Worm (Caenorhabditis elegans) whole organism, midembryonic: ENCODE measurements around the gene mod-1.

Source experiments
- T22C8.4 ChIP-seq: fragments of 200-800 bp; sonication (Bioruptor generic); IDR thresholded peaks from 2 replicates; pipeline ENCODE4 v1.3.6; 2022; ENCODE audit warnings: missing genetic modification characterization, missing compliant biosample characterization
- med-1 ChIP-seq: sonication (generic microtip); optimal IDR thresholded peaks from 2 replicates; lab custom pipeline; 2017; ENCODE audit warnings: missing genetic modification characterization, mild to moderate bottlenecking, missing compliant biosample characterization, antibody characterized with exemption, missing genetic modification reagents; ENCODE audit not compliant: insufficient read depth
- ztf-29 ChIP-seq: fragments of 200-800 bp; sonication (Bioruptor generic); IDR thresholded peaks from 2 replicates; pipeline ENCODE4 v1.3.6; 2022; ENCODE audit warnings: missing genetic modification reagents, missing genetic modification characterization, missing compliant biosample characterization

ce11 chrV:8947499-8947898, 33.7 kb upstream of the mod-1 start, which contains the start of gene gck-1:
- TF ChIP-seq med-1 (no peak), ztf-29 (no peak), T22C8.4 (GFP tag; lab: Robert Waterston, UW) (no peak)
